Worm (Caenorhabditis elegans) whole organism, L4 larva: Measurements from ENCODE around the gene pept-1.

Source experiments
- R02D3.7 ChIP-seq: fragments of 150-350 bp; sonication (generic microtip); optimal IDR thresholded peaks from 3 replicates; lab custom pipeline; 2014; ENCODE audit warnings: missing biosample characterization, missing genetic modification characterization
- ces-1 ChIP-seq: fragments of 150-350 bp; sonication (generic microtip); optimal IDR thresholded peaks from 4 replicates; lab custom pipeline; 2014; ENCODE audit warnings: missing biosample characterization, missing genetic modification reagents, missing genetic modification characterization
- egl-27 ChIP-seq: sonication (generic microtip); optimal IDR thresholded peaks from 3 replicates; lab custom pipeline; 2017; ENCODE audit warnings: missing biosample characterization, missing genetic modification reagents, missing genetic modification characterization
- lin-39 ChIP-seq: fragments of 150-350 bp; optimal IDR thresholded peaks from 2 replicates; lab custom pipeline; 2014; ENCODE audit warnings: missing biosample characterization, missing genetic modification reagents, missing genetic modification characterization

DNA sequence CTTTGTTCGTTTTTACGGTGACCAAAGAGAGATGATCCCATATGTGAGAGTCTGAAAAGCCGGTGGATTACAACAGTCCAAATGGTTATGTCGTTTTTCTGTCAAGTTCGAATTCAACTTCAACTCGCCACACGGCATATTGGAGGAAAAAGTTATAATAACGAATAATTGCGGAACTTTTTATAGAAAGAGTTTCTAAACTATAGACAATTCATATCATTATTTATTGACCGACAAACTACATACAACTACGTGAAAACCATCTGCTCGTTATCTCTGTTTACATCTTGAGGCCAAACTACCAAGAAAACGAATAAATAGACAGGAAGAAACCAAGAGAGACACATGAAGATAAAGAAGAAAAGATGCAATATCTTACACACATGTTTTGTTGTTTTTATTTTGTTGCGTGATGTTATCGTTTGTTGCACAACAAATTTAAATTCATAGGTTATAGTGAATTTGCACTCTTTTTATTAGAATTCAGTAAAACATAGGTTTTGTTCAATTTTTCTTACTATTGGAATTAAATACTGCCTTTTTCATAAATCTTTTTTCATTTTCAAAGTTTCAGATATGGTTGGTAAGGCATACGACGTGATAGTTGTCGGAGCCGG, 17.1 kb downstream of the pept-1 start, which contains the start of the genes C15B12.4 and C15B12.8:
- TF ChIP-seq egl-27 (no peak), R02D3.7 (no peak), lin-39 (no peak), ces-1 (GFP tag; lab: Kevin White, UChicago) (no peak)
